Worm (Caenorhabditis elegans) whole organism, L4 larva: ENCODE data around the gene hrpf-2.

ENCODE experiments used
- D1046.2 ChIP-seq: fragments of 200-800 bp; sonication (Bioruptor generic); IDR thresholded peaks from 2 replicates; pipeline ENCODE4 v1.3.6; 2022; ENCODE audit warnings: missing genetic modification characterization, missing compliant biosample characterization
- F10B5.3 ChIP-seq: sonication (generic microtip); optimal IDR thresholded peaks from 2 replicates; lab custom pipeline; 2016; ENCODE audit warnings: mild to moderate bottlenecking, missing genetic modification characterization, missing compliant biosample characterization
- F26F4.8 ChIP-seq: fragments of 200-800 bp; sonication (Bioruptor generic); conservative IDR thresholded peaks from 2 replicates; pipeline ENCODE4 v1.3.6; 2022; ENCODE audit warnings: missing genetic modification characterization, missing compliant biosample characterization
- F44E2.7 ChIP-seq: fragments of 200-800 bp; sonication (Bioruptor generic); IDR thresholded peaks from 2 replicates; pipeline ENCODE4 v2.1.2; 2022; ENCODE audit warnings: missing genetic modification characterization, missing compliant biosample characterization
- R02D3.7 ChIP-seq: fragments of 150-350 bp; sonication (generic microtip); optimal IDR thresholded peaks from 3 replicates; lab custom pipeline; 2014; ENCODE audit warnings: missing biosample characterization, missing genetic modification characterization
- T26A8.4 ChIP-seq: fragments of 200-800 bp; sonication (Bioruptor generic); IDR thresholded peaks from 2 replicates; pipeline ENCODE4 v1.3.6; 2022; ENCODE audit warnings: missing genetic modification characterization, missing compliant biosample characterization
- Y5F2A.4 ChIP-seq: fragments of 200-800 bp; sonication (Bioruptor generic); optimal IDR thresholded peaks from 2 replicates; lab custom pipeline; 2018; ENCODE audit warnings: mild to moderate bottlenecking, missing genetic modification characterization, missing compliant biosample characterization
- ZK337.2 ChIP-seq: fragments of 200-800 bp; sonication (Bioruptor generic); IDR thresholded peaks from 2 replicates; pipeline ENCODE4 v1.3.6; 2022; ENCODE audit warnings: missing genetic modification reagents, missing genetic modification characterization, missing compliant biosample characterization
- aha-1 ChIP-seq: fragments of 150-350 bp; peaks from one replicate; lab custom pipeline; 2014; ENCODE audit warnings: missing biosample characterization, missing genetic modification characterization
- arid-1 ChIP-seq: fragments of 200-800 bp; sonication (Bioruptor generic); conservative IDR thresholded peaks from 2 replicates; pipeline ENCODE4 v1.3.6; 2022; ENCODE audit warnings: missing genetic modification reagents, missing genetic modification characterization, missing compliant biosample characterization
- ceh-20 ChIP-seq: fragments of 200-800 bp; sonication (Bioruptor generic); IDR thresholded peaks from 2 replicates; pipeline ENCODE4 v1.3.6; 2022; ENCODE audit warnings: missing genetic modification reagents, missing genetic modification characterization, missing compliant biosample characterization
- ceh-32 ChIP-seq: sonication (generic microtip); optimal IDR thresholded peaks from 2 replicates; lab custom pipeline; 2016; ENCODE audit warnings: mild to moderate bottlenecking, missing genetic modification characterization, missing compliant biosample characterization; ENCODE audit not compliant: poor library complexity
- ceh-44 ChIP-seq: fragments of 200-800 bp; sonication (Bioruptor generic); IDR thresholded peaks from 2 replicates; pipeline ENCODE4 v1.3.6; 2022; ENCODE audit warnings: missing genetic modification reagents, missing genetic modification characterization, missing compliant biosample characterization
- ceh-62 ChIP-seq: sonication (generic microtip); optimal IDR thresholded peaks from 2 replicates; lab custom pipeline; 2017; ENCODE audit warnings: missing biosample characterization, missing genetic modification characterization
- ceh-82 ChIP-seq: sonication (generic microtip); optimal IDR thresholded peaks from 2 replicates; lab custom pipeline; 2017; ENCODE audit warnings: missing biosample characterization, missing genetic modification characterization
- ces-1 ChIP-seq: fragments of 150-350 bp; sonication (generic microtip); optimal IDR thresholded peaks from 4 replicates; lab custom pipeline; 2014; ENCODE audit warnings: missing biosample characterization, missing genetic modification reagents, missing genetic modification characterization
- cey-2 ChIP-seq: sonication (generic microtip); optimal IDR thresholded peaks from 3 replicates; lab custom pipeline; 2017; ENCODE audit warnings: missing genetic modification characterization, mild to moderate bottlenecking, missing compliant biosample characterization, antibody characterized with exemption, borderline replicate concordance; ENCODE audit not compliant: insufficient read depth
- daf-16 ChIP-seq, 3 experiments: sonication (generic microtip); optimal IDR thresholded peaks; 2 replicates each; lab custom pipeline; 2016 to 2017; ENCODE audit warnings: missing genetic modification characterization in 3 of 3, missing genetic modification reagents in 3 of 3, mild to moderate bottlenecking in 2 of 3, missing compliant biosample characterization in 2 of 3, missing biosample characterization in 1 of 3, moderate library complexity in 1 of 3
- daf-19 ChIP-seq: fragments of 200-800 bp; sonication (Bioruptor generic); conservative IDR thresholded peaks from 2 replicates; pipeline ENCODE4 v1.3.6; 2022; ENCODE audit warnings: missing genetic modification characterization, missing compliant biosample characterization
- dmd-8 ChIP-seq: fragments of 200-800 bp; sonication (Bioruptor generic); IDR thresholded peaks from 2 replicates; pipeline ENCODE4 v1.3.6; 2022; ENCODE audit warnings: missing genetic modification characterization, missing compliant biosample characterization
- duxl-1 ChIP-seq: sonication (generic microtip); optimal IDR thresholded peaks from 2 replicates; lab custom pipeline; 2016; ENCODE audit warnings: mild to moderate bottlenecking, missing genetic modification characterization, moderate library complexity, missing compliant biosample characterization; ENCODE audit not compliant: poor library complexity
- fkh-10 ChIP-seq: fragments of 150-350 bp; optimal IDR thresholded peaks from 2 replicates; lab custom pipeline; 2014; ENCODE audit warnings: missing biosample characterization, missing genetic modification reagents, missing genetic modification characterization
- hif-1 ChIP-seq, 2 experiments: sonication (generic microtip); optimal IDR thresholded peaks; 2 replicates each; lab custom pipeline; 2016 to 2017; ENCODE audit warnings: missing compliant biosample characterization in 2 of 2, missing genetic modification characterization in 2 of 2, missing genetic modification reagents in 2 of 2, missing genotype in 2 of 2, mild to moderate bottlenecking in 1 of 2
- hlh-11 ChIP-seq: fragments of 200-800 bp; sonication (Bioruptor generic); optimal IDR thresholded peaks from 2 replicates; lab custom pipeline; 2018; ENCODE audit warnings: mild to moderate bottlenecking, missing genetic modification characterization, missing compliant biosample characterization
- lim-7 ChIP-seq: fragments of 200-800 bp; sonication (Bioruptor generic); IDR thresholded peaks from 2 replicates; pipeline ENCODE4 v1.3.6; 2022; ENCODE audit warnings: missing genetic modification characterization, missing compliant biosample characterization
- lin-15B ChIP-seq: fragments of 150-350 bp; sonication (generic microtip); optimal IDR thresholded peaks from 3 replicates; lab custom pipeline; 2014; ENCODE audit warnings: missing biosample characterization, missing genetic modification characterization
- mep-1 ChIP-seq: fragments of 150-350 bp; sonication (generic microtip); optimal IDR thresholded peaks from 3 replicates; lab custom pipeline; 2014; ENCODE audit warnings: missing biosample characterization, missing genetic modification characterization
- mxl-2 ChIP-seq: fragments of 200-800 bp; sonication (Bioruptor generic); conservative IDR thresholded peaks from 2 replicates; pipeline ENCODE4 v1.3.6; 2022; ENCODE audit warnings: missing genetic modification reagents, missing genetic modification characterization, missing compliant biosample characterization
- nhr-10 ChIP-seq: fragments of 150-350 bp; optimal IDR thresholded peaks from 2 replicates; lab custom pipeline; 2014; ENCODE audit warnings: missing biosample characterization, missing genetic modification characterization
- nhr-11 ChIP-seq: fragments of 150-350 bp; optimal IDR thresholded peaks from 2 replicates; lab custom pipeline; 2014; ENCODE audit warnings: missing biosample characterization, missing genetic modification characterization
- nhr-25 ChIP-seq: sonication (generic microtip); optimal IDR thresholded peaks from 2 replicates; lab custom pipeline; 2017; ENCODE audit warnings: missing genetic modification characterization, mild to moderate bottlenecking, missing compliant biosample characterization, antibody characterized with exemption, moderate library complexity, borderline replicate concordance; ENCODE audit not compliant: insufficient read depth
- nhr-42 ChIP-seq: fragments of 200-800 bp; sonication (Bioruptor generic); IDR thresholded peaks from 2 replicates; pipeline ENCODE4 v1.3.6; 2022; ENCODE audit warnings: missing genetic modification characterization, missing compliant biosample characterization
- nhr-6 ChIP-seq: fragments of 150-350 bp; optimal IDR thresholded peaks from 2 replicates; lab custom pipeline; 2014; ENCODE audit warnings: missing biosample characterization, missing genetic modification characterization
- nhr-76 ChIP-seq: fragments of 150-350 bp; optimal IDR thresholded peaks from 2 replicates; lab custom pipeline; 2014; ENCODE audit warnings: missing biosample characterization, missing genetic modification characterization
- nhr-77 ChIP-seq: fragments of 150-350 bp; optimal IDR thresholded peaks from 2 replicates; lab custom pipeline; 2014; ENCODE audit warnings: missing biosample characterization, missing genetic modification characterization
- pha-4 ChIP-seq, 2 experiments: fragments of 150-350 bp in 1 of 2; fragments of 200-800 bp in 1 of 2; sonication (Bioruptor generic) in 1 of 2; IDR thresholded peaks in 1 of 2; optimal IDR thresholded peaks in 1 of 2; 2 replicates each; pipeline versions ENCODE4 v1.3.6 to Lab custom; 2014 to 2022; ENCODE audit warnings: missing genetic modification characterization in 2 of 2, missing genetic modification reagents in 2 of 2, missing biosample characterization in 1 of 2, missing compliant biosample characterization in 1 of 2
- pqm-1 ChIP-seq: sonication (generic microtip); optimal IDR thresholded peaks from 2 replicates; lab custom pipeline; 2017; ENCODE audit warnings: missing biosample characterization, missing genetic modification characterization
- rbr-2 ChIP-seq: sonication (generic microtip); optimal IDR thresholded peaks from 2 replicates; lab custom pipeline; 2016; ENCODE audit warnings: missing genotype, missing genetic modification characterization, missing compliant biosample characterization
- saeg-2 ChIP-seq: fragments of 200-800 bp; sonication (Bioruptor generic); IDR thresholded peaks from 2 replicates; pipeline ENCODE4 v1.3.6; 2022; ENCODE audit warnings: missing genetic modification reagents, missing genetic modification characterization, missing compliant biosample characterization
- set-16 ChIP-seq: fragments of 200-800 bp; sonication (Bioruptor generic); IDR thresholded peaks from 2 replicates; pipeline ENCODE4 v1.3.6; 2022; ENCODE audit warnings: missing genetic modification reagents, missing genetic modification characterization, missing compliant biosample characterization
- skn-1 ChIP-seq: fragments of 150-350 bp; optimal IDR thresholded peaks from 2 replicates; lab custom pipeline; 2014; ENCODE audit warnings: missing biosample characterization, missing genetic modification characterization
- snpc-1.2 ChIP-seq: fragments of 200-800 bp; sonication (Bioruptor generic); IDR thresholded peaks from 2 replicates; pipeline ENCODE4 v1.3.6; 2022; ENCODE audit warnings: missing genetic modification reagents, missing genetic modification characterization, missing compliant biosample characterization
- spr-3 ChIP-seq: fragments of 200-800 bp; sonication (Bioruptor generic); optimal IDR thresholded peaks from 2 replicates; lab custom pipeline; 2018; ENCODE audit warnings: mild to moderate bottlenecking, missing genetic modification characterization, missing compliant biosample characterization
- tra-1 ChIP-seq: fragments of 200-800 bp; sonication (Bioruptor generic); IDR thresholded peaks from 2 replicates; pipeline ENCODE4 v1.3.6; 2022; ENCODE audit warnings: missing genetic modification reagents, missing genetic modification characterization, missing compliant biosample characterization
- unc-62 ChIP-seq, 3 experiments: fragments of 150-350 bp in 1 of 3; sonication (generic microtip); optimal IDR thresholded peaks in 2 of 3; peaks in 1 of 3; 1 replicate in 1 of 3; 2 replicates in 2 of 3; lab custom pipeline; 2014 to 2017; ENCODE audit warnings: missing biosample characterization in 3 of 3, missing genetic modification characterization in 3 of 3, missing genetic modification reagents in 3 of 3, missing genotype in 1 of 3
- zag-1 ChIP-seq: fragments of 150-350 bp; optimal IDR thresholded peaks from 2 replicates; lab custom pipeline; 2014; ENCODE audit warnings: missing biosample characterization, missing genetic modification characterization
- zip-11 ChIP-seq: fragments of 200-800 bp; sonication (Bioruptor generic); IDR thresholded peaks from 2 replicates; pipeline ENCODE4 v1.3.6; 2022; ENCODE audit warnings: missing genetic modification characterization, missing compliant biosample characterization
- zip-2 ChIP-seq: fragments of 150-350 bp; optimal IDR thresholded peaks from 2 replicates; lab custom pipeline; 2014; ENCODE audit warnings: missing biosample characterization, missing genetic modification characterization
- ztf-7 ChIP-seq: fragments of 150-350 bp; optimal IDR thresholded peaks from 2 replicates; lab custom pipeline; 2014; ENCODE audit warnings: missing biosample characterization, missing genetic modification characterization

Gene hrpf-2

DNA sequence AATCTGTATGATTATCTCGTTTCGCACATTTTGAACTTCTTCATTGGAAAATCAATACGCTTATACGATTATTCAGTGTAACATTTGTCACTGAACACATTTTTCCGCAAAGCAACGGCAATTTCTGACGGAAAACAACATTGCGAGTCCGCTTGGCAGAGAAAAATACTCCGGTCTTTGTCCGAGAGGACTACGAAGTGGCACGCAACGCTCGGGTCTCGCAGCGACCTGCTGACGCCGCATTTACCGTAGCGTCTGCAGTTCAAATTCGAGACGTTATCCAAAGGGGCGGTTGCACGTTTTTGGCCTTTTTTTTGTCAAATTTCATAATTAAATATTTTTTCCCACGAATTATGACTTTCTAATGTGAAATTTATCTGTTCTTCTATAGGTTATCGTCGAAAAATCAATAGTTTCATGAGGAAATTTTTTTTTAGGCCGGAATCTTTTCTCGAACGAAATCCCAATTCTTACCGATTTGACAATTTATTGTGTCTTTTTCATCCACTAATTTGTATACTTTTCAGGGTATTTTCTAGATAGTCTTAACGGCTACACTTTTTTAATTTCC lies 52.6 kb downstream of the hrpf-2 start, which contains the start of gene sqd-1:
Gene sqd-1 (plus strand): TSS at position 521 of the 571 bp plus-strand sequence.
- TF ChIP-seq F26F4.8 (GFP tag; lab: Robert Waterston, UW) (no peak), snpc-1.2 (peak; percentile 96), nhr-76 (peak; percentile 31), saeg-2 (peak; percentile 86), nhr-77 (tag; lab: Kevin White, UChicago) (peak; percentile 81), daf-16 (GFP tag; optimal IDR thresholded peaks at IDR 0.05; lab: Kevin White, UChicago) (peak; percentile 60 to 94), daf-16 (tag; optimal IDR thresholded peaks at IDR 0.05; lab: Kevin White, UChicago) (peak; percentile 87), D1046.2 (peak; percentile 68; the same call in 1 of the 2 replicates), hif-1 (tag; optimal IDR thresholded peaks at IDR 0.05; lab: Kevin White, UChicago) (peak; percentile 35 to 94), ceh-62 (tag; lab: Kevin White, UChicago) (no peak), nhr-11 (tag; lab: Kevin White, UChicago) (peak; percentile 95), rbr-2 (peak; percentile 95), F44E2.7 (no peak), mep-1 (tag; lab: Kevin White, UChicago) (peak; percentile 96), zip-11 (GFP tag; lab: Robert Waterston, UW) (no peak), Y5F2A.4 (GFP tag; lab: Kevin White, UChicago) (peak; percentile 72), set-16 (peak; percentile 78), nhr-10 (peak; percentile 25), aha-1 (tag; lab: Kevin White, UChicago) (peak; percentile 100), tra-1 (peak; percentile 93), spr-3 (GFP tag; lab: Kevin White, UChicago) (peak; percentile 74), lim-7 (peak; percentile 74), fkh-10 (GFP tag; lab: Kevin White, UChicago) (peak; percentile 80), nhr-42 (GFP tag; lab: Robert Waterston, UW) (peak; percentile 94), arid-1 (GFP tag; lab: Robert Waterston, UW) (peak; percentile 92), cey-2 (tag; lab: Kevin White, UChicago) (no peak), pqm-1 (tag; lab: Kevin White, UChicago) (no peak), duxl-1 (tag; lab: Kevin White, UChicago) (peak; percentile 82), ceh-44 (GFP tag; lab: Robert Waterston, UW) (peak; percentile 84; the same call in 1 of the 2 replicates), dmd-8 (GFP tag; lab: Robert Waterston, UW) (peak; percentile 53; the same call in 1 of the 2 replicates), ceh-82 (peak; percentile 24), nhr-25 (tag; lab: Kevin White, UChicago) (peak; percentile 84), skn-1 (tag; lab: Kevin White, UChicago) (no peak), ces-1 (peak; percentile 52), nhr-6 (tag; lab: Kevin White, UChicago) (peak; percentile 93), T26A8.4 (GFP tag; lab: Robert Waterston, UW) (peak; percentile 98), hlh-11 (peak; percentile 95), pha-4 (GFP tag; IDR thresholded peaks at IDR 0.05; lab: Robert Waterston, UW) (peak; percentile 92), pha-4 (tag; optimal IDR thresholded peaks at IDR 0.05; lab: Kevin White, UChicago) (no peak), ZK337.2 (GFP tag; lab: Robert Waterston, UW) (0 out of 2 replicates have a peak, but pooled peaks have one; percentile 49), mxl-2 (GFP tag; lab: Robert Waterston, UW) (no peak), F10B5.3 (tag; lab: Kevin White, UChicago) (peak; percentile 88), unc-62 (GFP tag; optimal IDR thresholded peaks at IDR 0.05 in 1 of 2; lab: Kevin White, UChicago) (peak; percentile 39 to 96), unc-62 (tag; optimal IDR thresholded peaks at IDR 0.05; lab: Kevin White, UChicago) (no peak), ceh-32 (tag; lab: Kevin White, UChicago) (peak; percentile 79), R02D3.7 (peak; percentile 46), zip-2 (tag; lab: Kevin White, UChicago) (peak; percentile 53), ceh-20 (GFP tag; lab: Robert Waterston, UW) (peak; percentile 93), zag-1 (tag; lab: Kevin White, UChicago) (peak; percentile 0), daf-19 (GFP tag; lab: Robert Waterston, UW) (no peak), ztf-7 (tag; lab: Kevin White, UChicago) (peak; percentile 87), lin-15B (peak; percentile 56)
